Fruit fly (Drosophila melanogaster) whole organism, embryonic: ENCODE data around the gene CG13113.

ENCODE experiments used
- CG10274 ChIP-seq: fragments of 200-800 bp; sonication (Bioruptor generic); optimal IDR thresholded peaks from 3 replicates; lab custom pipeline; 2017; ENCODE audit warnings: missing biosample characterization, mild to moderate bottlenecking, missing genetic modification characterization
- CG11247 ChIP-seq: fragments of 200-800 bp; sonication (Bioruptor generic); IDR thresholded peaks from 2 replicates; pipeline ENCODE4 v1.3.6; 2022; ENCODE audit warnings: missing biosample characterization, missing genetic modification characterization
- CG11560 ChIP-seq: fragments of 200-800 bp; sonication (Bioruptor generic); IDR thresholded peaks from 3 replicates; pipeline ENCODE4 v1.3.6; 2022; ENCODE audit warnings: missing biosample characterization, missing genetic modification characterization
- CG12155 ChIP-seq: fragments of 200-800 bp; sonication (Bioruptor generic); optimal IDR thresholded peaks from 3 replicates; lab custom pipeline; 2016; ENCODE audit warnings: missing biosample characterization, missing genetic modification characterization
- CG14014 ChIP-seq: fragments of 200-800 bp; sonication (Bioruptor generic); IDR thresholded peaks from 2 replicates; pipeline ENCODE4 v1.3.6; 2022; ENCODE audit warnings: missing biosample characterization, missing genetic modification characterization
- CG14441 ChIP-seq: fragments of 200-800 bp; sonication (Bioruptor generic); IDR thresholded peaks from 2 replicates; pipeline ENCODE4 v1.3.6; 2022; ENCODE audit warnings: missing biosample characterization, missing genetic modification characterization
- CG1529 ChIP-seq: fragments of 200-800 bp; sonication (Bioruptor generic); optimal IDR thresholded peaks from 3 replicates; lab custom pipeline; 2018; ENCODE audit warnings: missing biosample characterization, missing genetic modification characterization
- CG16813 ChIP-seq: fragments of 200-800 bp; sonication (Bioruptor generic); IDR thresholded peaks from 3 replicates; pipeline ENCODE4 v1.3.6; 2022; ENCODE audit warnings: missing biosample characterization, missing genetic modification characterization; ENCODE audit not compliant: partially characterized antibody
- CG17359 ChIP-seq: fragments of 200-800 bp; sonication (Bioruptor generic); optimal IDR thresholded peaks from 3 replicates; lab custom pipeline; 2018; ENCODE audit warnings: missing biosample characterization, mild to moderate bottlenecking, missing genetic modification characterization, moderate library complexity
- CG18599 ChIP-seq: fragments of 200-800 bp; sonication (Bioruptor generic); optimal IDR thresholded peaks from 3 replicates; lab custom pipeline; 2017; ENCODE audit warnings: missing biosample characterization, missing genetic modification characterization, mild to moderate bottlenecking, moderate library complexity, missing genetic modification reagents
- CG3163 ChIP-seq: fragments of 200-800 bp; sonication (Bioruptor generic); optimal IDR thresholded peaks from 3 replicates; lab custom pipeline; 2016; ENCODE audit warnings: missing biosample characterization, missing genetic modification characterization
- CG4730 ChIP-seq: fragments of 200-800 bp; sonication (Bioruptor generic); IDR thresholded peaks from 2 replicates; pipeline ENCODE4 v1.3.6; 2022; ENCODE audit warnings: missing biosample characterization, missing genetic modification characterization
- CG7987 ChIP-seq: fragments of 200-800 bp; sonication (Bioruptor generic); optimal IDR thresholded peaks from 2 replicates; lab custom pipeline; 2018; ENCODE audit warnings: missing biosample characterization, mild to moderate bottlenecking, missing genetic modification characterization, moderate library complexity
- Camta ChIP-seq: fragments of 200-800 bp; sonication (Bioruptor generic); optimal IDR thresholded peaks from 2 replicates; lab custom pipeline; 2016; ENCODE audit warnings: missing biosample characterization, missing genetic modification characterization
- Doc2 ChIP-seq: fragments of 200-800 bp; sonication (Bioruptor generic); IDR thresholded peaks from 2 replicates; pipeline ENCODE4 v1.3.6; 2022; ENCODE audit warnings: missing biosample characterization, missing genetic modification characterization
- Drgx ChIP-seq: fragments of 200-800 bp; sonication (Bioruptor generic); IDR thresholded peaks from 2 replicates; pipeline ENCODE4 v1.3.6; 2022; ENCODE audit warnings: missing biosample characterization, missing genetic modification characterization
- Ets65A ChIP-seq: fragments of 200-800 bp; sonication (Bioruptor generic); peaks from one replicate; lab custom pipeline; 2016; ENCODE audit warnings: missing biosample characterization, missing genetic modification characterization
- Hey ChIP-seq: fragments of 200-800 bp; sonication (Bioruptor generic); optimal IDR thresholded peaks from 3 replicates; lab custom pipeline; 2018; ENCODE audit warnings: missing biosample characterization, mild to moderate bottlenecking, missing genetic modification characterization
- Sox100B ChIP-seq: fragments of 200-800 bp; sonication (Bioruptor generic); optimal IDR thresholded peaks from 3 replicates; lab custom pipeline; 2018; ENCODE audit warnings: missing biosample characterization, mild to moderate bottlenecking, missing genetic modification characterization
- Stat92E ChIP-seq, 3 experiments: fragments of >200 bp in 2 of 3; fragments of 200-800 bp in 1 of 3; sonication (Bioruptor generic) in 1 of 3; optimal IDR thresholded peaks; 2 replicates each; lab custom pipeline; 2017 to 2019; ENCODE audit warnings: missing biosample characterization in 3 of 3, missing genetic modification characterization in 3 of 3, mild to moderate bottlenecking in 1 of 3, moderate library complexity in 1 of 3
- Vsx1 ChIP-seq: fragments of 200-800 bp; sonication (Bioruptor generic); optimal IDR thresholded peaks from 2 replicates; lab custom pipeline; 2017; ENCODE audit warnings: missing biosample characterization, mild to moderate bottlenecking, missing genetic modification characterization, missing genetic modification reagents
- Xrp1 ChIP-seq: fragments of 200-800 bp; sonication (Bioruptor generic); IDR thresholded peaks from 2 replicates; pipeline ENCODE4 v1.3.6; 2022; ENCODE audit warnings: missing biosample characterization, missing genetic modification characterization
- ash1 ChIP-seq: fragments of 200-800 bp; sonication (Bioruptor generic); optimal IDR thresholded peaks from 2 replicates; lab custom pipeline; 2018; ENCODE audit warnings: missing biosample characterization, mild to moderate bottlenecking, missing genetic modification characterization
- bowl ChIP-seq: fragments of 200-800 bp; sonication (Bioruptor generic); IDR thresholded peaks from 2 replicates; pipeline ENCODE4 v1.3.6; 2022; ENCODE audit warnings: missing biosample characterization, missing genetic modification characterization
- chinmo ChIP-seq: fragments of 200-800 bp; sonication (Bioruptor generic); IDR thresholded peaks from 4 replicates; pipeline ENCODE4 v1.3.6; 2022; ENCODE audit warnings: missing biosample characterization, missing genetic modification characterization; ENCODE audit not compliant: partially characterized antibody
- dan ChIP-seq: fragments of 200-800 bp; sonication (Bioruptor generic); IDR thresholded peaks from 2 replicates; pipeline ENCODE4 v1.3.6; 2022; ENCODE audit warnings: missing biosample characterization, missing genetic modification characterization
- fru ChIP-seq: fragments of >200 bp; optimal IDR thresholded peaks from 2 replicates; lab custom pipeline; 2017
- grau ChIP-seq: fragments of 200-800 bp; optimal IDR thresholded peaks from 3 replicates; lab custom pipeline; 2019; ENCODE audit warnings: missing biosample characterization, mild to moderate bottlenecking, missing genetic modification characterization, moderate library complexity
- hbn ChIP-seq: fragments of 200-800 bp; sonication (Bioruptor generic); IDR thresholded peaks from 2 replicates; pipeline ENCODE4 v1.3.6; 2022; ENCODE audit warnings: missing biosample characterization, missing genetic modification characterization; ENCODE audit not compliant: partially characterized antibody
- nau ChIP-seq: fragments of 200-800 bp; sonication (Bioruptor generic); optimal IDR thresholded peaks from 3 replicates; lab custom pipeline; 2017; ENCODE audit warnings: missing biosample characterization, mild to moderate bottlenecking, missing genetic modification characterization, missing genetic modification reagents
- oc ChIP-seq: fragments of 200-800 bp; sonication (Bioruptor generic); optimal IDR thresholded peaks from 2 replicates; lab custom pipeline; 2018; ENCODE audit warnings: missing biosample characterization, mild to moderate bottlenecking, missing genetic modification characterization, moderate library complexity
- onecut ChIP-seq: fragments of 200-800 bp; sonication (Bioruptor generic); IDR thresholded peaks from 2 replicates; pipeline ENCODE4 v1.3.6; 2022; ENCODE audit warnings: missing biosample characterization, missing genetic modification characterization
- org-1 ChIP-seq: fragments of 200-800 bp; sonication (Bioruptor generic); optimal IDR thresholded peaks from 2 replicates; lab custom pipeline; 2017; ENCODE audit warnings: missing biosample characterization, missing genetic modification characterization
- otp ChIP-seq: fragments of 200-800 bp; sonication (Bioruptor generic); IDR thresholded peaks from 3 replicates; pipeline ENCODE4, ENCODE4 v1.3.6; 2022; ENCODE audit warnings: missing biosample characterization, missing genetic modification characterization
- pan ChIP-seq, 4 experiments: fragments of >200 bp in 3 of 4; fragments of 200-800 bp in 1 of 4; sonication (Bioruptor generic) in 1 of 4; optimal IDR thresholded peaks in 3 of 4; IDR thresholded peaks in 1 of 4; 2 replicates each; pipeline versions ENCODE4 v1.3.6 to Lab custom; 2017 to 2022; ENCODE audit warnings: missing biosample characterization in 2 of 4, missing genetic modification characterization in 2 of 4, mixed read lengths in 1 of 4
- ro ChIP-seq: fragments of 200-800 bp; sonication (Bioruptor generic); IDR thresholded peaks from 2 replicates; pipeline ENCODE4 v1.3.6; 2022; ENCODE audit warnings: missing biosample characterization, missing genetic modification characterization
- salm ChIP-seq: fragments of 200-800 bp; sonication (Bioruptor generic); optimal IDR thresholded peaks from 2 replicates; lab custom pipeline; 2018; ENCODE audit warnings: missing biosample characterization, mild to moderate bottlenecking, missing genetic modification characterization
- scrt ChIP-seq: fragments of 200-800 bp; sonication (Bioruptor generic); optimal IDR thresholded peaks from 2 replicates; lab custom pipeline; 2018; ENCODE audit warnings: missing biosample characterization, mild to moderate bottlenecking, missing genetic modification characterization, moderate library complexity
- seq ChIP-seq: fragments of 200-800 bp; sonication (Bioruptor generic); IDR thresholded peaks from 2 replicates; pipeline ENCODE4 v1.3.6; 2022; ENCODE audit warnings: missing biosample characterization, missing genetic modification characterization
- slbo ChIP-seq: fragments of 200-800 bp; sonication (Bioruptor generic); IDR thresholded peaks from 2 replicates; pipeline ENCODE4 v1.3.6; 2022; ENCODE audit warnings: missing biosample characterization, missing genetic modification characterization
- so ChIP-seq: fragments of 200-800 bp; sonication (Bioruptor generic); IDR thresholded peaks from 3 replicates; pipeline ENCODE4 v1.3.6; 2022; ENCODE audit warnings: missing biosample characterization, missing genetic modification characterization
- sob ChIP-seq: fragments of 200-800 bp; sonication (Bioruptor generic); IDR thresholded peaks from 2 replicates; pipeline ENCODE4 v1.3.6; 2022; ENCODE audit warnings: missing biosample characterization, missing genetic modification characterization
- tio ChIP-seq: fragments of 200-800 bp; sonication (Bioruptor generic); optimal IDR thresholded peaks from 2 replicates; lab custom pipeline; 2017; ENCODE audit warnings: missing biosample characterization, missing genetic modification characterization, inconsistent platforms
- tna ChIP-seq: fragments of 200-800 bp; sonication (Bioruptor generic); IDR thresholded peaks from 2 replicates; pipeline ENCODE4 v1.3.6; 2022; ENCODE audit warnings: missing biosample characterization, missing genetic modification characterization; ENCODE audit not compliant: partially characterized antibody
- trh ChIP-seq: fragments of 200-800 bp; sonication (Bioruptor generic); optimal IDR thresholded peaks from 2 replicates; lab custom pipeline; 2016; ENCODE audit warnings: missing biosample characterization, missing genetic modification characterization
- usp ChIP-seq: fragments of >200 bp; optimal IDR thresholded peaks from 2 replicates; lab custom pipeline; 2017; ENCODE audit warnings: missing biosample characterization, missing genetic modification characterization
- wek ChIP-seq: fragments of 200-800 bp; sonication (Bioruptor generic); optimal IDR thresholded peaks from 3 replicates; lab custom pipeline; 2018; ENCODE audit warnings: missing biosample characterization, mild to moderate bottlenecking, missing genetic modification characterization, moderate library complexity
- zen2 ChIP-seq: fragments of 200-800 bp; sonication (Bioruptor generic); IDR thresholded peaks from 3 replicates; pipeline ENCODE4 v1.3.6; 2022; ENCODE audit warnings: missing biosample characterization, missing genetic modification characterization; ENCODE audit not compliant: partially characterized antibody
- zf30C ChIP-seq: fragments of 200-800 bp; sonication (Bioruptor generic); optimal IDR thresholded peaks from 3 replicates; lab custom pipeline; 2018; ENCODE audit warnings: missing biosample characterization, mild to moderate bottlenecking, missing genetic modification characterization

The CG13113 gene

dm6 chr2L:9566656-9567055, 22.7 kb downstream of the CG13113 start, which contains the start of gene jp (continued):
- TF ChIP-seq grau (tag; lab: Kevin White, UChicago) (no peak), CG3163 (GFP tag; lab: Kevin White, UChicago) (no peak), seq (GFP tag; lab: Robert Waterston, UW) (no peak), zf30C (GFP tag; lab: Kevin White, UChicago) (no peak), Doc2 (GFP tag; lab: Robert Waterston, UW) (no peak), CG18599 (GFP tag; lab: Kevin White, UChicago) (no peak), Xrp1 (GFP tag; lab: Robert Waterston, UW) (no peak), onecut (GFP tag; lab: Robert Waterston, UW) (peak; percentile 43), Camta (GFP tag; lab: Kevin White, UChicago) (no peak), Hey (tag; lab: Kevin White, UChicago) (no peak), CG14014 (GFP tag; lab: Robert Waterston, UW) (no peak), CG14441 (GFP tag; lab: Robert Waterston, UW) (no peak), CG12155 (GFP tag; lab: Kevin White, UChicago) (no peak), chinmo (GFP tag; lab: Robert Waterston, UW) (peak; percentile 72; the same call in 1 of the 4 replicates), usp (GFP tag; lab: Kevin White, UChicago) (no peak), scrt (no peak), CG16813 (GFP tag; lab: Robert Waterston, UW) (0 out of 3 replicates have a peak, but pooled peaks have one; percentile 25), CG11247 (GFP tag; lab: Robert Waterston, UW) (no peak), so (GFP tag; lab: Robert Waterston, UW) (no peak), oc (no peak), Ets65A (no peak), tna (GFP tag; lab: Robert Waterston, UW) (no peak)

dm6 chr2L:9567398-9567856, 23.5 kb downstream of the CG13113 start:
- peak; percentile 95 for TF ChIP-seq CG10274
- peak; percentile 97 for TF ChIP-seq sob
- TF ChIP-seq ash1 (GFP tag; lab: Kevin White, UChicago): peak; percentile 99
- TF ChIP-seq CG17359 (tag; lab: Kevin White, UChicago): peak; percentile 99
- peak; percentile 87 for TF ChIP-seq CG12155 (GFP tag; lab: Kevin White, UChicago)
- TF ChIP-seq Vsx1 (GFP tag; lab: Kevin White, UChicago): peak; percentile 99
- TF ChIP-seq onecut (GFP tag; lab: Robert Waterston, UW): peak; percentile 97
- TF ChIP-seq bowl (GFP tag; lab: Robert Waterston, UW): peak; percentile 94
- TF ChIP-seq trh (GFP tag; lab: Kevin White, UChicago): peak; percentile 96
- TF ChIP-seq Sox100B: peak; percentile 98
- no peak for TF ChIP-seq zen2 (GFP tag; lab: Robert Waterston, UW)
- peak; percentile 83 for TF ChIP-seq Drgx (GFP tag; lab: Robert Waterston, UW)
- peak; percentile 100 for TF ChIP-seq CG7987
- peak; percentile 25; the same call in 1 of the 3 replicates for TF ChIP-seq CG11560 (tag; lab: Robert Waterston, UW)
- peak; percentile 88 for TF ChIP-seq slbo
- TF ChIP-seq wek (GFP tag; lab: Kevin White, UChicago): peak; percentile 99
- peak; percentile 98 for TF ChIP-seq org-1 (GFP tag; lab: Kevin White, UChicago)
- TF ChIP-seq CG4730 (GFP tag; lab: Robert Waterston, UW): peak; percentile 87
- peak; percentile 100 for TF ChIP-seq nau (GFP tag; lab: Kevin White, UChicago)
- peak; percentile 99 for TF ChIP-seq otp (GFP tag; lab: Robert Waterston, UW)
- TF ChIP-seq hbn: peak; percentile 38
- peak; percentile 72; the same call in 1 of the 2 replicates for TF ChIP-seq ro (GFP tag; lab: Robert Waterston, UW)
- TF ChIP-seq CG18599 (GFP tag; lab: Kevin White, UChicago): peak; percentile 98
- no peak for TF ChIP-seq tna (GFP tag; lab: Robert Waterston, UW)
- no peak for TF ChIP-seq pan (optimal IDR thresholded peaks at IDR 0.05; lab: Kevin White, UChicago)
- peak in 1 of 2 experiments; percentile 96 for TF ChIP-seq pan (GFP tag; optimal IDR thresholded peaks at IDR 0.05 in 1 of 2, IDR thresholded peaks at IDR 0.05 in 1 of 2)
- no peak for TF ChIP-seq dan (GFP tag; lab: Robert Waterston, UW)
- TF ChIP-seq tio: peak; percentile 90
- TF ChIP-seq fru (lab: Kevin White, UChicago): no peak
- TF ChIP-seq salm (tag; lab: Kevin White, UChicago): peak; percentile 97
- TF ChIP-seq CG1529 (GFP tag; lab: Kevin White, UChicago): peak; percentile 98
- TF ChIP-seq Stat92E (GFP tag; optimal IDR thresholded peaks at IDR 0.05; lab: Kevin White, UChicago): no peak
